Worm (Caenorhabditis elegans) whole organism, L4 larva: ENCODE data around the gene Y32F6A.4.

Experiments
- F10B5.3 ChIP-seq: sonication (generic microtip); optimal IDR thresholded peaks from 2 replicates; lab custom pipeline; 2016; ENCODE audit warnings: mild to moderate bottlenecking, missing genetic modification characterization, missing compliant biosample characterization
- F37D6.2 ChIP-seq: sonication (generic microtip); optimal IDR thresholded peaks from 2 replicates; lab custom pipeline; 2016; ENCODE audit warnings: mild to moderate bottlenecking, missing genetic modification characterization, missing compliant biosample characterization
- R02D3.7 ChIP-seq: fragments of 150-350 bp; sonication (generic microtip); optimal IDR thresholded peaks from 3 replicates; lab custom pipeline; 2014; ENCODE audit warnings: missing biosample characterization, missing genetic modification characterization
- T20F7.1 ChIP-seq: fragments of 200-800 bp; sonication (Bioruptor generic); optimal IDR thresholded peaks from 2 replicates; lab custom pipeline; 2018; ENCODE audit warnings: mild to moderate bottlenecking, missing genetic modification characterization, missing compliant biosample characterization
- T26A8.4 ChIP-seq: fragments of 200-800 bp; sonication (Bioruptor generic); IDR thresholded peaks from 2 replicates; pipeline ENCODE4 v1.3.6; 2022; ENCODE audit warnings: missing genetic modification characterization, missing compliant biosample characterization
- Y75B8A.6 ChIP-seq: fragments of 200-800 bp; sonication (Bioruptor generic); IDR thresholded peaks from 2 replicates; pipeline ENCODE4 v1.3.6; 2022; ENCODE audit warnings: missing genetic modification reagents, missing genetic modification characterization, missing compliant biosample characterization
- aha-1 ChIP-seq: fragments of 150-350 bp; peaks from one replicate; lab custom pipeline; 2014; ENCODE audit warnings: missing biosample characterization, missing genetic modification characterization
- aly-2 ChIP-seq: sonication (generic microtip); optimal IDR thresholded peaks from 2 replicates; lab custom pipeline; 2018; ENCODE audit warnings: missing biosample characterization, missing genetic modification characterization
- ceh-44 ChIP-seq: fragments of 200-800 bp; sonication (Bioruptor generic); IDR thresholded peaks from 2 replicates; pipeline ENCODE4 v1.3.6; 2022; ENCODE audit warnings: missing genetic modification reagents, missing genetic modification characterization, missing compliant biosample characterization
- daf-12 ChIP-seq: fragments of 150-350 bp; optimal IDR thresholded peaks from 2 replicates; lab custom pipeline; 2014; ENCODE audit warnings: missing biosample characterization, missing genetic modification reagents, missing genetic modification characterization
- daf-19 ChIP-seq: fragments of 200-800 bp; sonication (Bioruptor generic); conservative IDR thresholded peaks from 2 replicates; pipeline ENCODE4 v1.3.6; 2022; ENCODE audit warnings: missing genetic modification characterization, missing compliant biosample characterization
- daf-8 ChIP-seq: fragments of 200-800 bp; sonication (Bioruptor generic); IDR thresholded peaks from 2 replicates; pipeline ENCODE4 v1.3.6; 2022; ENCODE audit warnings: missing genetic modification characterization, missing compliant biosample characterization
- dmd-6 ChIP-seq: fragments of 200-800 bp; sonication (Bioruptor generic); IDR thresholded peaks from 2 replicates; pipeline ENCODE4 v1.3.6; 2022; ENCODE audit warnings: missing genetic modification reagents, missing genetic modification characterization, missing compliant biosample characterization
- dmd-9 ChIP-seq: fragments of 200-800 bp; sonication (Bioruptor generic); IDR thresholded peaks from 2 replicates; pipeline ENCODE4 v1.3.6; 2022; ENCODE audit warnings: missing genetic modification reagents, missing genetic modification characterization, missing compliant biosample characterization
- dpl-1 ChIP-seq: fragments of 150-350 bp; optimal IDR thresholded peaks from 2 replicates; lab custom pipeline; 2014; ENCODE audit warnings: missing biosample characterization, missing genetic modification reagents, missing genetic modification characterization
- egl-43 ChIP-seq: fragments of 200-800 bp; sonication (Bioruptor generic); IDR thresholded peaks from 2 replicates; pipeline ENCODE4 v1.3.6; 2022; ENCODE audit warnings: missing genetic modification reagents, missing genetic modification characterization, missing compliant biosample characterization
- fkh-10 ChIP-seq: fragments of 150-350 bp; optimal IDR thresholded peaks from 2 replicates; lab custom pipeline; 2014; ENCODE audit warnings: missing biosample characterization, missing genetic modification reagents, missing genetic modification characterization
- hif-1 ChIP-seq, 2 experiments: sonication (generic microtip); optimal IDR thresholded peaks; 2 replicates each; lab custom pipeline; 2016 to 2017; ENCODE audit warnings: missing compliant biosample characterization in 2 of 2, missing genetic modification characterization in 2 of 2, missing genetic modification reagents in 2 of 2, missing genotype in 2 of 2, mild to moderate bottlenecking in 1 of 2
- hlh-11 ChIP-seq: fragments of 200-800 bp; sonication (Bioruptor generic); optimal IDR thresholded peaks from 2 replicates; lab custom pipeline; 2018; ENCODE audit warnings: mild to moderate bottlenecking, missing genetic modification characterization, missing compliant biosample characterization
- hlh-30 ChIP-seq: sonication (generic microtip); optimal IDR thresholded peaks from 2 replicates; lab custom pipeline; 2017; ENCODE audit warnings: antibody characterized with exemption, mild to moderate bottlenecking, missing genetic modification characterization, missing compliant biosample characterization; ENCODE audit not compliant: insufficient read depth
- lin-15B ChIP-seq: fragments of 150-350 bp; sonication (generic microtip); optimal IDR thresholded peaks from 3 replicates; lab custom pipeline; 2014; ENCODE audit warnings: missing biosample characterization, missing genetic modification characterization
- lin-39 ChIP-seq: fragments of 150-350 bp; optimal IDR thresholded peaks from 2 replicates; lab custom pipeline; 2014; ENCODE audit warnings: missing biosample characterization, missing genetic modification reagents, missing genetic modification characterization
- lsy-2 ChIP-seq, 2 experiments: fragments of 150-350 bp in 1 of 2; sonication (generic microtip) in 1 of 2; optimal IDR thresholded peaks; 2 replicates each; lab custom pipeline; 2014 to 2017; ENCODE audit warnings: missing biosample characterization in 2 of 2, missing genetic modification characterization in 2 of 2
- mdt-29 ChIP-seq: fragments of 200-800 bp; sonication (Bioruptor generic); IDR thresholded peaks from 2 replicates; pipeline ENCODE4 v1.3.6; 2022; ENCODE audit warnings: missing genetic modification reagents, missing genetic modification characterization, missing compliant biosample characterization
- mep-1 ChIP-seq: fragments of 150-350 bp; sonication (generic microtip); optimal IDR thresholded peaks from 3 replicates; lab custom pipeline; 2014; ENCODE audit warnings: missing biosample characterization, missing genetic modification characterization
- mes-2 ChIP-seq: sonication (generic microtip); optimal IDR thresholded peaks from 2 replicates; lab custom pipeline; 2016; ENCODE audit warnings: missing genotype, mild to moderate bottlenecking, missing genetic modification characterization, missing compliant biosample characterization; ENCODE audit not compliant: poor library complexity, severe bottlenecking
- nhr-10 ChIP-seq: fragments of 150-350 bp; optimal IDR thresholded peaks from 2 replicates; lab custom pipeline; 2014; ENCODE audit warnings: missing biosample characterization, missing genetic modification characterization
- nhr-102 ChIP-seq: sonication (generic microtip); optimal IDR thresholded peaks from 2 replicates; lab custom pipeline; 2016; ENCODE audit warnings: mild to moderate bottlenecking, missing genetic modification characterization, moderate library complexity, missing compliant biosample characterization
- nhr-11 ChIP-seq: fragments of 150-350 bp; optimal IDR thresholded peaks from 2 replicates; lab custom pipeline; 2014; ENCODE audit warnings: missing biosample characterization, missing genetic modification characterization
- nhr-237 ChIP-seq: sonication (generic microtip); optimal IDR thresholded peaks from 2 replicates; lab custom pipeline; 2017; ENCODE audit warnings: missing biosample characterization, missing genetic modification characterization
- nhr-25 ChIP-seq: sonication (generic microtip); optimal IDR thresholded peaks from 2 replicates; lab custom pipeline; 2017; ENCODE audit warnings: missing genetic modification characterization, mild to moderate bottlenecking, missing compliant biosample characterization, antibody characterized with exemption, moderate library complexity, borderline replicate concordance; ENCODE audit not compliant: insufficient read depth
- nhr-28 ChIP-seq: fragments of 150-350 bp; optimal IDR thresholded peaks from 2 replicates; lab custom pipeline; 2014; ENCODE audit warnings: missing biosample characterization, missing genetic modification characterization
- nhr-42 ChIP-seq: fragments of 200-800 bp; sonication (Bioruptor generic); IDR thresholded peaks from 2 replicates; pipeline ENCODE4 v1.3.6; 2022; ENCODE audit warnings: missing genetic modification characterization, missing compliant biosample characterization
- nhr-48 ChIP-seq: sonication (generic microtip); optimal IDR thresholded peaks from 2 replicates; lab custom pipeline; 2016; ENCODE audit warnings: mild to moderate bottlenecking, missing genetic modification characterization, missing compliant biosample characterization
- nhr-77 ChIP-seq: fragments of 150-350 bp; optimal IDR thresholded peaks from 2 replicates; lab custom pipeline; 2014; ENCODE audit warnings: missing biosample characterization, missing genetic modification characterization
- php-3 ChIP-seq: fragments of 200-800 bp; sonication (Bioruptor generic); IDR thresholded peaks from 2 replicates; pipeline ENCODE4 v1.3.6; 2022; ENCODE audit warnings: missing genetic modification reagents, missing genetic modification characterization, missing compliant biosample characterization
- rbr-2 ChIP-seq: sonication (generic microtip); optimal IDR thresholded peaks from 2 replicates; lab custom pipeline; 2016; ENCODE audit warnings: missing genotype, missing genetic modification characterization, missing compliant biosample characterization
- saeg-2 ChIP-seq: fragments of 200-800 bp; sonication (Bioruptor generic); IDR thresholded peaks from 2 replicates; pipeline ENCODE4 v1.3.6; 2022; ENCODE audit warnings: missing genetic modification reagents, missing genetic modification characterization, missing compliant biosample characterization
- sdz-12 ChIP-seq: fragments of 200-800 bp; sonication (Bioruptor generic); optimal IDR thresholded peaks from 2 replicates; lab custom pipeline; 2018; ENCODE audit warnings: mild to moderate bottlenecking, missing genetic modification characterization, missing compliant biosample characterization
- skn-1 ChIP-seq: fragments of 150-350 bp; optimal IDR thresholded peaks from 2 replicates; lab custom pipeline; 2014; ENCODE audit warnings: missing biosample characterization, missing genetic modification characterization
- snpc-1.2 ChIP-seq: fragments of 200-800 bp; sonication (Bioruptor generic); IDR thresholded peaks from 2 replicates; pipeline ENCODE4 v1.3.6; 2022; ENCODE audit warnings: missing genetic modification reagents, missing genetic modification characterization, missing compliant biosample characterization
- snpc-4 ChIP-seq: fragments of 150-350 bp; optimal IDR thresholded peaks from 2 replicates; lab custom pipeline; 2014; ENCODE audit warnings: missing biosample characterization, missing genetic modification characterization
- spr-1 ChIP-seq: sonication (generic microtip); optimal IDR thresholded peaks from 2 replicates; lab custom pipeline; 2016; ENCODE audit warnings: mild to moderate bottlenecking, missing genetic modification characterization, missing compliant biosample characterization
- spr-3 ChIP-seq: fragments of 200-800 bp; sonication (Bioruptor generic); optimal IDR thresholded peaks from 2 replicates; lab custom pipeline; 2018; ENCODE audit warnings: mild to moderate bottlenecking, missing genetic modification characterization, missing compliant biosample characterization
- unc-130 ChIP-seq: sonication (generic microtip); optimal IDR thresholded peaks from 2 replicates; lab custom pipeline; 2016; ENCODE audit warnings: missing genetic modification reagents, missing genetic modification characterization, missing compliant biosample characterization
- unc-39 ChIP-seq: sonication (generic microtip); optimal IDR thresholded peaks from 2 replicates; lab custom pipeline; 2017; ENCODE audit warnings: missing biosample characterization, missing genetic modification characterization
- unc-62 ChIP-seq, 3 experiments: fragments of 150-350 bp in 1 of 3; sonication (generic microtip); optimal IDR thresholded peaks in 2 of 3; peaks in 1 of 3; 1 replicate in 1 of 3; 2 replicates in 2 of 3; lab custom pipeline; 2014 to 2017; ENCODE audit warnings: missing biosample characterization in 3 of 3, missing genetic modification characterization in 3 of 3, missing genetic modification reagents in 3 of 3, missing genotype in 1 of 3
- zfp-2 ChIP-seq: sonication (generic microtip); optimal IDR thresholded peaks from 2 replicates; lab custom pipeline; 2016; ENCODE audit warnings: mild to moderate bottlenecking, missing genetic modification characterization, missing compliant biosample characterization
- zip-11 ChIP-seq: fragments of 200-800 bp; sonication (Bioruptor generic); IDR thresholded peaks from 2 replicates; pipeline ENCODE4 v1.3.6; 2022; ENCODE audit warnings: missing genetic modification characterization, missing compliant biosample characterization
- zip-2 ChIP-seq: fragments of 150-350 bp; optimal IDR thresholded peaks from 2 replicates; lab custom pipeline; 2014; ENCODE audit warnings: missing biosample characterization, missing genetic modification characterization
- ztf-11 ChIP-seq: fragments of 150-350 bp; optimal IDR thresholded peaks from 2 replicates; lab custom pipeline; 2014; ENCODE audit warnings: missing biosample characterization, missing genetic modification characterization

Y32F6A.4 gene

DNA sequence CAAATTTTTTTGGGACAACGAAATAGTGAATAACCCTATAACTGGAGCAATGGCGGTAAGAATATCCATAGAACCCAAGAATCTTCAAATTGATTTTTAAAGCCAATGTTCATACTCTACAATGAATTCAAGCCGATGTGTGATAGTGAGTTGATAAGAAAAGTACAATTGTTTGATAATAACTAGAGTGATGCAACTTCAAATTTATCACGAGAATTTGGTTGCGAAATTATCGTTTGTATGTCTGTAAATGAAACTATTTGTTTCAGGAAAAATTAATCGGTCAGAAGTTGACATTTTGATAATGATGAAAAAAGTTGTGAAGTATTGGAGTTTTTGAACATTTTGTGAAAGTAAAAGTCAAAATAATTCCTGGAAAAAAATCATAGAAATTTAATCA lies 34.6 kb downstream of the Y32F6A.4 start (continued):
- TF ChIP-seq R02D3.7 (tag; lab: Kevin White, UChicago) (no peak), F10B5.3 (tag; lab: Kevin White, UChicago) (no peak), mes-2 (tag; lab: Kevin White, UChicago) (no peak), zip-11 (GFP tag; lab: Robert Waterston, UW) (no peak), egl-43 (GFP tag; lab: Robert Waterston, UW) (no peak), lin-39 (tag; lab: Kevin White, UChicago) (no peak), dmd-6 (GFP tag; lab: Robert Waterston, UW) (peak; percentile 93), nhr-102 (no peak), snpc-1.2 (GFP tag; lab: Robert Waterston, UW) (no peak), aly-2 (no peak), nhr-77 (tag; lab: Kevin White, UChicago) (peak; percentile 89), spr-1 (tag; lab: Kevin White, UChicago) (no peak), hlh-30 (tag; lab: Kevin White, UChicago) (peak; percentile 69), mep-1 (tag; lab: Kevin White, UChicago) (no peak), nhr-48 (no peak), nhr-10 (tag; lab: Kevin White, UChicago) (peak; percentile 42), T20F7.1 (GFP tag; lab: Kevin White, UChicago) (no peak), aha-1 (peak; percentile 56), unc-130 (GFP tag; lab: Kevin White, UChicago) (no peak), skn-1 (tag; lab: Kevin White, UChicago) (no peak), hlh-11 (peak; percentile 76)

DNA sequence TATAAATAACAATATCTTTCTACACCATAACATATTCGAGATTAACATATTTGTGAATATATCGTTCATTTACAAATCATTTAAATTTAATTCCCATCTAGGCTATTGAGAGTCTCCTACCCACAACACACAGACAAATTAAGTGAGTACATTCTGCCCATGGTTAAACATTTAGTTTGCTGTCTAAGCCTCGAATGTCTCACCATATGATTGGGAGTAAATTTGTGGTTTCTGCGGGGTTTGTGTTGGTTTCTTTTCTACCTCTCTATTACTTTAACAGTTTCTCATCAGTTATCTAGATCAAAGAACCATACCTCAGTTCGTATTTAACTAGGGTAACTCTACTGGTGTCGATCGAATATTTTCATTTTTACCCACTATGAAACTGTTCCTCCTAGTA lies 35.4 kb downstream of the Y32F6A.4 start, which contains the start of gene ugt-2:
TSS of gene ugt-2 (plus strand) at position 371 of the 400 bp plus-strand sequence.
- TF ChIP-seq nhr-237 (no peak), unc-39 (tag; lab: Kevin White, UChicago) (no peak), hif-1 (tag; optimal IDR thresholded peaks at IDR 0.05; lab: Kevin White, UChicago) (no peak), ceh-44 (no peak), saeg-2 (GFP tag; lab: Robert Waterston, UW) (no peak), daf-8 (GFP tag; lab: Robert Waterston, UW) (no peak), nhr-11 (no peak), T26A8.4 (GFP tag; lab: Robert Waterston, UW) (no peak), zip-2 (no peak), snpc-4 (tag; lab: Kevin White, UChicago) (no peak), nhr-28 (tag; lab: Kevin White, UChicago) (peak; percentile 68), dmd-9 (GFP tag; lab: Robert Waterston, UW) (no peak), daf-12 (no peak), unc-62 (GFP tag; optimal IDR thresholded peaks at IDR 0.05 in 1 of 2; lab: Kevin White, UChicago) (peak in 1 of 2 experiments; percentile 89), unc-62 (tag; optimal IDR thresholded peaks at IDR 0.05; lab: Kevin White, UChicago) (no peak), rbr-2 (no peak), snpc-1.2 (GFP tag; lab: Robert Waterston, UW) (no peak), daf-19 (no peak), php-3 (GFP tag; lab: Robert Waterston, UW) (no peak), sdz-12 (no peak), spr-3 (GFP tag; lab: Kevin White, UChicago) (no peak), F10B5.3 (tag; lab: Kevin White, UChicago) (no peak), mes-2 (tag; lab: Kevin White, UChicago) (no peak), lsy-2 (tag; optimal IDR thresholded peaks at IDR 0.05; lab: Kevin White, UChicago) (no peak), F37D6.2 (no peak), mdt-29 (no peak), nhr-10 (tag; lab: Kevin White, UChicago) (no peak), lin-15B (tag; lab: Kevin White, UChicago) (no peak), dpl-1 (GFP tag; lab: Kevin White, UChicago) (no peak), zfp-2 (tag; lab: Kevin White, UChicago) (no peak), Y75B8A.6 (GFP tag; lab: Robert Waterston, UW) (no peak), nhr-25 (tag; lab: Kevin White, UChicago) (no peak), fkh-10 (GFP tag; lab: Kevin White, UChicago) (no peak), zip-11 (GFP tag; lab: Robert Waterston, UW) (no peak), ztf-11 (no peak), nhr-42 (GFP tag; lab: Robert Waterston, UW) (no peak)
